Fruit fly (Drosophila melanogaster): ENCODE data around the gene CG14864.

Gene CG14864

dm6 chr3R:15281335-15281963 is 13.1 kb upstream of the CG14864 start:
- no peak for TF ChIP-seq tup (GFP tag; optimal IDR thresholded peaks at IDR 0.05)
- no peak for TF ChIP-seq Antp (GFP tag; optimal IDR thresholded peaks at IDR 0.05)
- TF ChIP-seq pb (GFP tag; optimal IDR thresholded peaks at IDR 0.05) = no peak
- TF ChIP-seq CG31441 (GFP tag; IDR thresholded peaks at IDR 0.05) = no peak
- no peak for TF ChIP-seq yki (optimal IDR thresholded peaks at IDR 0.05)
- TF ChIP-seq unc-4 (GFP tag; IDR thresholded peaks at IDR 0.05; ENCODE audit: partially characterized antibody) = no peak
- TF ChIP-seq lov (optimal IDR thresholded peaks at IDR 0.05) = no peak
- TF ChIP-seq lov (GFP tag; IDR thresholded peaks at IDR 0.05) = peak; percentile 62; the same call in 1 of the 3 replicates
- TF ChIP-seq jigr1 (GFP tag; IDR thresholded peaks at IDR 0.05) = no peak
- no peak for TF ChIP-seq ewg (GFP tag; optimal IDR thresholded peaks at IDR 0.05)
- peak; percentile 54; the same call in 1 of the 2 replicates for TF ChIP-seq chm (GFP tag; IDR thresholded peaks at IDR 0.05)
- peak; percentile 99 for TF ChIP-seq CG15601 (tag; optimal IDR thresholded peaks at IDR 0.05)
- TF ChIP-seq Dfd (GFP tag; optimal IDR thresholded peaks at IDR 0.05) = no peak
- no peak for TF ChIP-seq dan (GFP tag; IDR thresholded peaks at IDR 0.05)
- TF ChIP-seq CG9876 (GFP tag; optimal IDR thresholded peaks at IDR 0.05) = no peak
- no peak for TF ChIP-seq sr (GFP tag; IDR thresholded peaks at IDR 0.05)
- TF ChIP-seq CG15011 (GFP tag; optimal IDR thresholded peaks at IDR 0.05) = no peak
- no peak for TF ChIP-seq org-1 (GFP tag; optimal IDR thresholded peaks at IDR 0.05)
- peak; percentile 5; the same call in 1 of the 2 replicates for TF ChIP-seq E2f1 (GFP tag; IDR thresholded peaks at IDR 0.05)
- TF ChIP-seq CG3163 (GFP tag; optimal IDR thresholded peaks at IDR 0.05) = no peak
- peak; percentile 80 for TF ChIP-seq cg (GFP tag; optimal IDR thresholded peaks at IDR 0.05)
- TF ChIP-seq Atf3 (GFP tag; optimal IDR thresholded peaks at IDR 0.05) = no peak
- no peak for TF ChIP-seq CG7786 (GFP tag; optimal IDR thresholded peaks at IDR 0.05)
- TF ChIP-seq PHDP (tag; optimal IDR thresholded peaks at IDR 0.05) = no peak
- no peak for TF ChIP-seq CG11247 (GFP tag; IDR thresholded peaks at IDR 0.05)
- TF ChIP-seq maf-S (GFP tag; optimal IDR thresholded peaks at IDR 0.05) = no peak
- TF ChIP-seq CG10959 (GFP tag; IDR thresholded peaks at IDR 0.05) = no peak
- TF ChIP-seq sens (GFP tag) = peak; percentile 16
- TF ChIP-seq CG18262 (tag; optimal IDR thresholded peaks at IDR 0.05) = peak; percentile 7
- TF ChIP-seq Med (GFP tag) = no peak
- no peak for TF ChIP-seq zf30C (GFP tag; optimal IDR thresholded peaks at IDR 0.05)
- no peak for TF ChIP-seq CG9437 (GFP tag; optimal IDR thresholded peaks at IDR 0.05)
- peak; percentile 11 for TF ChIP-seq CG11504 (tag; optimal IDR thresholded peaks at IDR 0.05)
- TF ChIP-seq CG2712 (tag; optimal IDR thresholded peaks at IDR 0.05) = peak; percentile 28
- TF ChIP-seq Dad (GFP tag; optimal IDR thresholded peaks at IDR 0.05) = no peak
- TF ChIP-seq Pdp1 (GFP tag; optimal IDR thresholded peaks at IDR 0.05) = peak in 1 of 2 experiments; percentile 72
- no peak for TF ChIP-seq emc (GFP tag; optimal IDR thresholded peaks at IDR 0.05)
- TF ChIP-seq Trl (optimal IDR thresholded peaks at IDR 0.05) = peak in 1 of 2 experiments; percentile 39
- no peak for TF ChIP-seq Trl (GFP tag; optimal IDR thresholded peaks at IDR 0.05)
- peak; percentile 32; the same call in 1 of the 3 replicates for TF ChIP-seq ci (GFP tag; IDR thresholded peaks at IDR 0.05)
- TF ChIP-seq gfzf (GFP tag; optimal IDR thresholded peaks at IDR 0.05) = no peak
- TF ChIP-seq vvl (GFP tag; IDR thresholded peaks at IDR 0.05) = no peak
- TF ChIP-seq CG14710 (tag; optimal IDR thresholded peaks at IDR 0.05) = no peak
- no peak for TF ChIP-seq Neu2 (GFP tag; optimal IDR thresholded peaks at IDR 0.05; ENCODE audit: borderline replicate concordance)
- no peak for TF ChIP-seq fd64A (GFP tag; optimal IDR thresholded peaks at IDR 0.05)
- TF ChIP-seq Mrtf (GFP tag; IDR thresholded peaks at IDR 0.05) = 0 out of 3 replicates have a peak, but pooled peaks have one; percentile 4
- peak; percentile 46 for TF ChIP-seq CG9727 (GFP tag; optimal IDR thresholded peaks at IDR 0.05)
- 0 out of 4 replicates have a peak, but pooled peaks have one; percentile 18 for TF ChIP-seq chinmo (GFP tag; IDR thresholded peaks at IDR 0.05; ENCODE audit: partially characterized antibody)
- TF ChIP-seq ERR (GFP tag; optimal IDR thresholded peaks at IDR 0.05) = no peak
- TF ChIP-seq jumu (GFP tag; optimal IDR thresholded peaks at IDR 0.05) = no peak
- no peak for TF ChIP-seq tna (GFP tag; IDR thresholded peaks at IDR 0.05; ENCODE audit: partially characterized antibody)
- TF ChIP-seq Gug (GFP tag; IDR thresholded peaks at IDR 0.05) = no peak

Data from whole organism, embryonic.